Worm (Caenorhabditis elegans): ENCODE data around the gene ZC196.5.

ce11 chrV:8682719-8683118 lies 46.5 kb upstream of the ZC196.5 start, which contains the start of gene cln-3.3:
- TF ChIP-seq tbx-2 (tag; optimal IDR thresholded peaks at IDR 0.05) (no peak), ZK546.5 (tag; optimal IDR thresholded peaks at IDR 0.05) (no peak), nhr-28 (tag; optimal IDR thresholded peaks at IDR 0.05) (no peak), nhr-11 (tag; optimal IDR thresholded peaks at IDR 0.05) (no peak), skn-1 (tag; optimal IDR thresholded peaks at IDR 0.05) (no peak), egl-27 (tag; optimal IDR thresholded peaks at IDR 0.05) (no peak), pha-4 (tag; optimal IDR thresholded peaks at IDR 0.05) (no peak), elt-3 (tag; optimal IDR thresholded peaks at IDR 0.05) (no peak), fos-1 (tag; optimal IDR thresholded peaks at IDR 0.05) (no peak), mdl-1 (tag; optimal IDR thresholded peaks at IDR 0.05) (no peak), fkh-10 (GFP tag; optimal IDR thresholded peaks at IDR 0.05) (no peak), ama-1 (optimal IDR thresholded peaks at IDR 0.05) (no peak), unc-62 (GFP tag; optimal IDR thresholded peaks at IDR 0.05) (no peak)

Data from whole organism, L3 larva.